Worm (Caenorhabditis elegans): Measurements from ENCODE around the gene rfth-1.

rfth-1 gene

ce11 chrIV:4516478-4516877 lies 5.4 kb upstream of the rfth-1 start:
- TF ChIP-seq unc-62 (GFP tag; optimal IDR thresholded peaks at IDR 0.05 in 1 of 2) (peak in 1 of 2 experiments; percentile 42), unc-62 (tag; optimal IDR thresholded peaks at IDR 0.05) (no peak), set-16 (GFP tag; IDR thresholded peaks at IDR 0.05) (peak; percentile 87), ama-1 (optimal IDR thresholded peaks at IDR 0.05) (no peak)

- no peak for TF ChIP-seq nhr-41 (GFP tag; IDR thresholded peaks at IDR 0.05)
- TF ChIP-seq ceh-62 (tag; optimal IDR thresholded peaks at IDR 0.05): no peak
- TF ChIP-seq mxl-3 (GFP tag; optimal IDR thresholded peaks at IDR 0.05): peak; percentile 90
- peak; percentile 67 for TF ChIP-seq F10B5.3 (tag; optimal IDR thresholded peaks at IDR 0.05)
- no peak for TF ChIP-seq nhr-76 (tag; optimal IDR thresholded peaks at IDR 0.05)
- no peak for TF ChIP-seq lin-39 (tag; optimal IDR thresholded peaks at IDR 0.05)
- TF ChIP-seq hif-1 (tag; optimal IDR thresholded peaks at IDR 0.05): peak in 1 of 2 experiments; percentile 58
- no peak for TF ChIP-seq dmd-8 (GFP tag; IDR thresholded peaks at IDR 0.05)
- TF ChIP-seq pqm-1 (tag; optimal IDR thresholded peaks at IDR 0.05): peak; percentile 34
- 0 out of 2 replicates have a peak, but pooled peaks have one; percentile 63 for TF ChIP-seq tra-1 (GFP tag; IDR thresholded peaks at IDR 0.05)
- TF ChIP-seq attf-4 (tag; optimal IDR thresholded peaks at IDR 0.05): no peak
- TF ChIP-seq pha-4 (GFP tag; IDR thresholded peaks at IDR 0.05): 0 out of 2 replicates have a peak, but pooled peaks have one; percentile 43
- no peak for TF ChIP-seq pha-4 (tag; optimal IDR thresholded peaks at IDR 0.05)
- no peak for TF ChIP-seq aly-2 (tag; optimal IDR thresholded peaks at IDR 0.05)
- no peak for TF ChIP-seq ces-1 (GFP tag; optimal IDR thresholded peaks at IDR 0.05)
- TF ChIP-seq dmd-6 (GFP tag; IDR thresholded peaks at IDR 0.05): peak; percentile 73
- TF ChIP-seq daf-8 (GFP tag; IDR thresholded peaks at IDR 0.05): no peak
- peak; percentile 78 for TF ChIP-seq hmg-1.1 (GFP tag; IDR thresholded peaks at IDR 0.05)
- peak; percentile 52; the same call in 1 of the 2 replicates for TF ChIP-seq arid-1 (GFP tag; conservative IDR thresholded peaks at IDR 0.05)
- TF ChIP-seq daf-19 (GFP tag; conservative IDR thresholded peaks at IDR 0.05): no peak
- TF ChIP-seq ztf-11 (tag; optimal IDR thresholded peaks at IDR 0.05): no peak
- TF ChIP-seq Y105C5A.15 (GFP tag; IDR thresholded peaks at IDR 0.05): no peak
- no peak for TF ChIP-seq set-16 (GFP tag; IDR thresholded peaks at IDR 0.05)
- TF ChIP-seq hlh-11 (tag; optimal IDR thresholded peaks at IDR 0.05): peak; percentile 85
- peak; percentile 77 for TF ChIP-seq dpl-1 (GFP tag; optimal IDR thresholded peaks at IDR 0.05)
- no peak for TF ChIP-seq mxl-2 (GFP tag; conservative IDR thresholded peaks at IDR 0.05)
- TF ChIP-seq nhr-28 (tag; optimal IDR thresholded peaks at IDR 0.05): peak; percentile 86
- peak; percentile 85 for TF ChIP-seq T26A8.4 (GFP tag; IDR thresholded peaks at IDR 0.05)
- TF ChIP-seq skn-1 (tag; optimal IDR thresholded peaks at IDR 0.05): no peak
- TF ChIP-seq ZK546.5 (tag; optimal IDR thresholded peaks at IDR 0.05): peak in 1 of 2 experiments; percentile 5
- peak; percentile 76 for TF ChIP-seq nhr-48 (tag; optimal IDR thresholded peaks at IDR 0.05)
- TF ChIP-seq Y75B8A.6 (GFP tag; IDR thresholded peaks at IDR 0.05): no peak
- no peak for TF ChIP-seq madf-9 (GFP tag; conservative IDR thresholded peaks at IDR 0.05)
- TF ChIP-seq nhr-11 (tag; optimal IDR thresholded peaks at IDR 0.05): peak; percentile 89
- TF ChIP-seq zag-1 (tag; optimal IDR thresholded peaks at IDR 0.05): no peak
- TF ChIP-seq vab-7 (GFP tag; IDR thresholded peaks at IDR 0.05): no peak
- TF ChIP-seq F37D6.2 (tag; optimal IDR thresholded peaks at IDR 0.05): peak; percentile 67
- TF ChIP-seq egl-27 (tag; optimal IDR thresholded peaks at IDR 0.05): no peak
- peak; percentile 38 for TF ChIP-seq nhr-6 (tag; optimal IDR thresholded peaks at IDR 0.05)
- TF ChIP-seq F26F4.8 (GFP tag; conservative IDR thresholded peaks at IDR 0.05): no peak
- TF ChIP-seq nhr-10 (tag; optimal IDR thresholded peaks at IDR 0.05): no peak
- no peak for TF ChIP-seq dmd-9 (GFP tag; IDR thresholded peaks at IDR 0.05)
- TF ChIP-seq rbr-2 (tag; optimal IDR thresholded peaks at IDR 0.05): peak; percentile 82
- TF ChIP-seq F44E2.7 (GFP tag; IDR thresholded peaks at IDR 0.05): no peak
- TF ChIP-seq ceh-20 (GFP tag; IDR thresholded peaks at IDR 0.05): peak; percentile 47; the same call in 1 of the 2 replicates
- TF ChIP-seq lir-3 (tag; optimal IDR thresholded peaks at IDR 0.05): no peak
- no peak for TF ChIP-seq T20F7.1 (GFP tag; optimal IDR thresholded peaks at IDR 0.05)
- TF ChIP-seq dve-1 (tag; optimal IDR thresholded peaks at IDR 0.05; ENCODE audit: insufficient read depth): no peak
These were observed 2.2 kb upstream of the rfth-1 start, which contains the start of gene sar-1 for ce11 chrIV:4513269-4513819. Gene sar-1 (minus strand): TSS chrIV:4513319.
